Worm (Caenorhabditis elegans): ENCODE data around the gene zmp-1.

zmp-1 gene

ce11 chrIII:5938790-5939452 is 6.2 kb upstream of the zmp-1 start:
- TF ChIP-seq unc-42 (tag; optimal IDR thresholded peaks at IDR 0.05), result peak; percentile 13
- TF ChIP-seq hlh-30 (tag; optimal IDR thresholded peaks at IDR 0.05; ENCODE audit: insufficient read depth), result no peak
- no peak for TF ChIP-seq ceh-24 (tag; optimal IDR thresholded peaks at IDR 0.05)
- no peak for TF ChIP-seq elt-4 (tag; optimal IDR thresholded peaks at IDR 0.05)
- no peak for TF ChIP-seq lin-11 (tag; optimal IDR thresholded peaks at IDR 0.05)
- TF ChIP-seq ahr-1 (tag; optimal IDR thresholded peaks at IDR 0.05), result no peak
- no peak for TF ChIP-seq sox-4 (tag; optimal IDR thresholded peaks at IDR 0.05)
- TF ChIP-seq zip-5 (tag; optimal IDR thresholded peaks at IDR 0.05), result no peak
- TF ChIP-seq elt-2 (tag; optimal IDR thresholded peaks at IDR 0.05), result no peak

DNA sequence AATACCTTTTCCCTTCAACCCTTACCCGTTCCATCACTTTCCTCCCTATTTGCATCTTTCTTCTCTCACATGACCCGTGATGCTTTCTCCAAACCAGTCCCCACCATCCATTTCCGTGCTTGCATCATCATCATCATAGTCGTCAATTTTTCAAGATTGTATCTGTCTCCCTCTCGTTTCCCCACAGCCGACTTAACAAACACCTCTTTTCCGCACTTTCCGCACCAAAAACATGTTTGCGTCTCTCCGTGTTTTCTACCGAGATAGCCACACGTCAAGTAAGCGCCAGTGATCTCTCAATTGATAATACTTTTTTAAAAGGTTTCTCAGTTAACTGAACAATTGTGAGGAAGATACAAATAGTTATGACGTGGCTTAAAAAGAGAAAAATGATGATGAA is 5.3 kb upstream of the zmp-1 start:
- TF ChIP-seq tbx-2 (tag; optimal IDR thresholded peaks at IDR 0.05) (no peak), lin-11 (tag; optimal IDR thresholded peaks at IDR 0.05) (no peak), pros-1 (tag; optimal IDR thresholded peaks at IDR 0.05) (no peak), ref-2 (tag; optimal IDR thresholded peaks at IDR 0.05) (peak; percentile 2), lim-6 (tag; optimal IDR thresholded peaks at IDR 0.05) (no peak), F13H6.1 (tag; optimal IDR thresholded peaks at IDR 0.05) (peak; percentile 36), dve-1 (tag; optimal IDR thresholded peaks at IDR 0.05) (no peak), ets-4 (tag; optimal IDR thresholded peaks at IDR 0.05) (peak; percentile 75), ama-1 (optimal IDR thresholded peaks at IDR 0.05) (no peak), eyg-1 (tag; optimal IDR thresholded peaks at IDR 0.05) (no peak), ahr-1 (tag; optimal IDR thresholded peaks at IDR 0.05) (no peak), K09A11.1 (tag; optimal IDR thresholded peaks at IDR 0.05; ENCODE audit: insufficient read depth) (no peak), ceh-18 (tag; optimal IDR thresholded peaks at IDR 0.05) (peak; percentile 39), hlh-30 (tag; optimal IDR thresholded peaks at IDR 0.05; ENCODE audit: insufficient read depth) (peak; percentile 60), npax-4 (tag; optimal IDR thresholded peaks at IDR 0.05) (no peak), nfya-1 (tag; optimal IDR thresholded peaks at IDR 0.05) (no peak), pha-2 (tag; optimal IDR thresholded peaks at IDR 0.05) (no peak), elt-4 (tag; optimal IDR thresholded peaks at IDR 0.05) (no peak), rnt-1 (tag; optimal IDR thresholded peaks at IDR 0.05) (peak; percentile 44), fax-1 (tag; optimal IDR thresholded peaks at IDR 0.05) (no peak), C08G9.2 (tag; optimal IDR thresholded peaks at IDR 0.05) (no peak), C38D4.7 (GFP tag; optimal IDR thresholded peaks at IDR 0.05) (no peak), zip-5 (tag; optimal IDR thresholded peaks at IDR 0.05) (no peak), hlh-6 (tag; optimal IDR thresholded peaks at IDR 0.05) (no peak)

- no peak for TF ChIP-seq T23F11.4 (GFP tag; optimal IDR thresholded peaks at IDR 0.05)
- no peak for TF ChIP-seq ceh-45 (GFP tag; IDR thresholded peaks at IDR 0.05)
- no peak for TF ChIP-seq che-1 (tag; optimal IDR thresholded peaks at IDR 0.05)
Observed at ce11 chrIII:5936992-5937391, 4.2 kb upstream of the zmp-1 start, which contains the start of gene EGAP1.1. Gene EGAP1.1 (minus strand): TSS chrIII:5937220.

DNA sequence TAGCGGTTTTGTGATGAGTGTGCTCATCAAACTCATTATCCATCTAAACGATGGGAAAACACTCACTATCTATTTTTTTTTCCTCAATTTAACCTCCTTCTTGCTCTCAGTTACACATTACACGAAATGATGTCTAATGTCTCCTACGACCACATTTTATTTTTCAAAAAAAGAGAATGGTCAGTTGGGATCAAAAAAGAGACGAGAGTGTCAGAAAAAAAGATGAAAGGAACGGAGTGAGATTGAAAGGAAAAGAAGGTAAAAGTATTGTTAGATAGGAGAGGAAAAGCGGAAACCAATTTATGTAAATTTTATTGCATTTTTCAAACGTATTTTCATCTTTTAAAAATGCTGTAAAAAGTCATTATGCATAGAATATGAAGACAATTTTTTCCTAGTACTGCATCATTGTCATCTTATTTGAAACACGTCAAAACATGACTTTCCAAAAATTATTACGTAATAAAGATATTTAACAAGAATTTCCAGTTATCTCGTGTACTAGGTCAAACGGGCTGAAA is 1.4 kb upstream of the zmp-1 start:
- TF ChIP-seq ceh-19 (GFP tag; optimal IDR thresholded peaks at IDR 0.05) (no peak), pros-1 (tag; optimal IDR thresholded peaks at IDR 0.05) (no peak), pha-4 (tag; optimal IDR thresholded peaks at IDR 0.05) (no peak)

ce11 chrIII:5931433-5931994 is 1.2 kb downstream of the zmp-1 start, which contains the start of gene EGAP1.5:
Gene EGAP1.5 (plus strand): TSS chrIII:5931721.
- TF ChIP-seq ceh-19 (GFP tag; optimal IDR thresholded peaks at IDR 0.05), result no peak
- TF ChIP-seq ceh-34 (tag; optimal IDR thresholded peaks at IDR 0.05), result peak; percentile 37
- no peak for TF ChIP-seq ceh-24 (tag; optimal IDR thresholded peaks at IDR 0.05)
- no peak for TF ChIP-seq dve-1 (tag; optimal IDR thresholded peaks at IDR 0.05)
- TF ChIP-seq hlh-8 (tag; optimal IDR thresholded peaks at IDR 0.05), result no peak
- no peak for TF ChIP-seq Y22D7AL.16 (tag; optimal IDR thresholded peaks at IDR 0.05)
- no peak for TF ChIP-seq sox-2 (GFP tag; IDR thresholded peaks at IDR 0.05)
- no peak for TF ChIP-seq sox-4 (tag; optimal IDR thresholded peaks at IDR 0.05)
- TF ChIP-seq zip-5 (tag; optimal IDR thresholded peaks at IDR 0.05), result no peak
- no peak for TF ChIP-seq nhr-11 (tag; optimal IDR thresholded peaks at IDR 0.05)
- TF ChIP-seq pat-9 (tag; optimal IDR thresholded peaks at IDR 0.05), result peak; percentile 28
- TF ChIP-seq K02D7.2 (tag; optimal IDR thresholded peaks at IDR 0.05), result no peak
- no peak for TF ChIP-seq fkh-6 (tag; optimal IDR thresholded peaks at IDR 0.05)
- TF ChIP-seq ceh-31 (tag; optimal IDR thresholded peaks at IDR 0.05), result no peak
- no peak for TF ChIP-seq hlh-30 (tag; optimal IDR thresholded peaks at IDR 0.05; ENCODE audit: insufficient read depth)

Data from whole organism, late embryonic.